Fruit fly (Drosophila melanogaster): Measurements from ENCODE around the gene Rfk.
A peak's percentile ranks its signal among the peaks of the same experiment; 100 is the strongest.

Gene Rfk

dm6 chr3R:7920196-7920595, 7.1 kb upstream of the Rfk start, which contains the start of the genes CG10445 and lds (continued):
- peak; percentile 90 for TF ChIP-seq sna (GFP tag; IDR thresholded peaks at IDR 0.05; ENCODE audit: partially characterized antibody)
- peak; percentile 57 for TF ChIP-seq CG15514 (GFP tag; optimal IDR thresholded peaks at IDR 0.05)
- peak; percentile 1 for TF ChIP-seq her (GFP tag; optimal IDR thresholded peaks at IDR 0.05)
- TF ChIP-seq crp (GFP tag; optimal IDR thresholded peaks at IDR 0.05), result peak in 1 of 2 experiments; percentile 52
- peak; percentile 50 for TF ChIP-seq Lhr (GFP tag; optimal IDR thresholded peaks at IDR 0.05)
- TF ChIP-seq zfh2 (GFP tag; optimal IDR thresholded peaks at IDR 0.05), result peak; percentile 15
- peak; percentile 72; the same call in 1 of the 3 replicates for TF ChIP-seq CG6175 (GFP tag; IDR thresholded peaks at IDR 0.05)
- TF ChIP-seq tin (GFP tag; optimal IDR thresholded peaks at IDR 0.05), result peak; percentile 13
- TF ChIP-seq CG14860 (GFP tag; IDR thresholded peaks at IDR 0.05; ENCODE audit: partially characterized antibody), result peak; percentile 88
- TF ChIP-seq Atf3 (GFP tag; optimal IDR thresholded peaks at IDR 0.05), result no peak
- TF ChIP-seq nerfin-2 (GFP tag; IDR thresholded peaks at IDR 0.05; ENCODE audit: partially characterized antibody), result peak; percentile 94
- TF ChIP-seq CG10431 (GFP tag; optimal IDR thresholded peaks at IDR 0.05), result no peak
- TF ChIP-seq CG3995 (GFP tag; optimal IDR thresholded peaks at IDR 0.05), result peak; percentile 75
- TF ChIP-seq H2.0 (GFP tag; IDR thresholded peaks at IDR 0.05), result no peak
- peak; percentile 93 for TF ChIP-seq sens (GFP tag)
- 0 out of 3 replicates have a peak, but pooled peaks have one; percentile 25 for TF ChIP-seq zfh1 (GFP tag; IDR thresholded peaks at IDR 0.05)
- peak; percentile 89 for TF ChIP-seq tna (GFP tag; IDR thresholded peaks at IDR 0.05; ENCODE audit: partially characterized antibody)
- peak; percentile 68; the same call in 1 of the 4 replicates for TF ChIP-seq chinmo (GFP tag; IDR thresholded peaks at IDR 0.05; ENCODE audit: partially characterized antibody)
- TF ChIP-seq CG7357 (GFP tag; IDR thresholded peaks at IDR 0.05), result peak; percentile 98
- no peak for TF ChIP-seq Trl (optimal IDR thresholded peaks at IDR 0.05)
- TF ChIP-seq Trl (GFP tag; optimal IDR thresholded peaks at IDR 0.05), result peak; percentile 5
- peak; percentile 63 for TF ChIP-seq CG2129 (GFP tag; IDR thresholded peaks at IDR 0.05; ENCODE audit: partially characterized antibody)
- TF ChIP-seq zen (tag; optimal IDR thresholded peaks at IDR 0.05), result peak; percentile 43
- peak; percentile 95 for TF ChIP-seq phol (tag; optimal IDR thresholded peaks at IDR 0.05)
- peak; percentile 75 for TF ChIP-seq Sin3A (optimal IDR thresholded peaks at IDR 0.05)
- peak; percentile 70 for TF ChIP-seq dm (GFP tag; optimal IDR thresholded peaks at IDR 0.05)
- TF ChIP-seq Xrp1 (GFP tag; IDR thresholded peaks at IDR 0.05), result 0 out of 2 replicates have a peak, but pooled peaks have one; percentile 11
- TF ChIP-seq CG1603 (tag; optimal IDR thresholded peaks at IDR 0.05), result peak; percentile 89
- peak; percentile 87 for TF ChIP-seq Dp (GFP tag; optimal IDR thresholded peaks at IDR 0.05)
- TF ChIP-seq CG11695 (GFP tag; IDR thresholded peaks at IDR 0.05), result no peak
- no peak for TF ChIP-seq Atf-2 (GFP tag; optimal IDR thresholded peaks at IDR 0.05)
- TF ChIP-seq CG9797 (GFP tag; optimal IDR thresholded peaks at IDR 0.05), result peak; percentile 57
- peak; percentile 76 for TF ChIP-seq row (GFP tag; IDR thresholded peaks at IDR 0.05)
- peak; percentile 13 for TF ChIP-seq CG9609 (GFP tag; optimal IDR thresholded peaks at IDR 0.05)
- no peak for TF ChIP-seq CG11093 (GFP tag; IDR thresholded peaks at IDR 0.05)
- TF ChIP-seq CG16813 (GFP tag; IDR thresholded peaks at IDR 0.05; ENCODE audit: partially characterized antibody), result peak; percentile 88
- peak; percentile 96 for TF ChIP-seq ssp (GFP tag; IDR thresholded peaks at IDR 0.05)
- TF ChIP-seq Hand (GFP tag; optimal IDR thresholded peaks at IDR 0.05), result no peak
- no peak for TF ChIP-seq sug (tag; optimal IDR thresholded peaks at IDR 0.05)
- TF ChIP-seq ato (GFP tag; IDR thresholded peaks at IDR 0.05; ENCODE audit: partially characterized antibody), result peak; percentile 82
- TF ChIP-seq CG7963 (GFP tag; IDR thresholded peaks at IDR 0.05; ENCODE audit: partially characterized antibody), result peak; percentile 92
- TF ChIP-seq CG4617 (GFP tag; optimal IDR thresholded peaks at IDR 0.05; ENCODE audit: borderline replicate concordance), result peak; percentile 75
- TF ChIP-seq GATAe (GFP tag; conservative IDR thresholded peaks at IDR 0.05), result no peak
- TF ChIP-seq hbn (GFP tag; IDR thresholded peaks at IDR 0.05; ENCODE audit: partially characterized antibody), result peak; percentile 79
- peak; percentile 84 for TF ChIP-seq Scr (GFP tag; IDR thresholded peaks at IDR 0.05; ENCODE audit: partially characterized antibody)
- no peak for TF ChIP-seq CG12299 (tag; optimal IDR thresholded peaks at IDR 0.05)
- TF ChIP-seq CG12659 (GFP tag; optimal IDR thresholded peaks at IDR 0.05), result peak; percentile 60
- no peak for TF ChIP-seq HLH3B (GFP tag; IDR thresholded peaks at IDR 0.05)
- TF ChIP-seq Ets97D (GFP tag; optimal IDR thresholded peaks at IDR 0.05), result peak; percentile 67
- TF ChIP-seq Dref (GFP tag; IDR thresholded peaks at IDR 0.05), result peak; percentile 92
